Worm (Caenorhabditis elegans) whole organism, mixed stage, embryonic: ENCODE results near the gene dnj-17.
"Not testable (repeated sequence)": the region's sequence is repeated elsewhere in the genome, so short reads cannot be mapped to it uniquely, and the experiment has no call there.

Source experiments
- blmp-1 ChIP-seq: fragments of 150-350 bp; optimal IDR thresholded peaks from 2 replicates; lab custom pipeline; 2014; ENCODE audit warnings: missing biosample characterization, missing genetic modification characterization
- ham-2 ChIP-seq: fragments of 200-800 bp; sonication (Bioruptor generic); optimal IDR thresholded peaks from 2 replicates; lab custom pipeline; 2018; ENCODE audit warnings: mild to moderate bottlenecking, missing genetic modification characterization, missing compliant biosample characterization
- lin-13 ChIP-seq: fragments of 150-350 bp; optimal IDR thresholded peaks from 2 replicates; lab custom pipeline; 2014; ENCODE audit warnings: missing biosample characterization, missing genetic modification characterization
- mls-2 ChIP-seq: sonication (generic microtip); optimal IDR thresholded peaks from 2 replicates; lab custom pipeline; 2016; ENCODE audit warnings: mild to moderate bottlenecking, missing genetic modification characterization, moderate library complexity, missing compliant biosample characterization
- nhr-237 ChIP-seq: fragments of 150-350 bp; optimal IDR thresholded peaks from 2 replicates; lab custom pipeline; 2014; ENCODE audit warnings: missing biosample characterization, missing genetic modification characterization
- nhr-28 ChIP-seq: fragments of 150-350 bp; optimal IDR thresholded peaks from 2 replicates; lab custom pipeline; 2014; ENCODE audit warnings: missing biosample characterization, missing genetic modification characterization
- pha-4 ChIP-seq: fragments of 150-350 bp; optimal IDR thresholded peaks from 2 replicates; lab custom pipeline; 2018; ENCODE audit warnings: missing biosample characterization, missing genetic modification reagents, missing genetic modification characterization
- snpc-4 ChIP-seq: fragments of 150-350 bp; optimal IDR thresholded peaks from 2 replicates; lab custom pipeline; 2014; ENCODE audit warnings: missing biosample characterization, missing genetic modification characterization
- tbx-8 ChIP-seq: fragments of 200-800 bp; sonication (Bioruptor generic); optimal IDR thresholded peaks from 2 replicates; lab custom pipeline; 2018; ENCODE audit warnings: mild to moderate bottlenecking, missing genetic modification characterization, moderate library complexity, missing compliant biosample characterization
- unc-39 ChIP-seq: fragments of 150-350 bp; optimal IDR thresholded peaks from 2 replicates; lab custom pipeline; 2014; ENCODE audit warnings: missing biosample characterization, missing genetic modification characterization
- unc-62 ChIP-seq: fragments of 150-350 bp; optimal IDR thresholded peaks from 2 replicates; lab custom pipeline; 2014; ENCODE audit warnings: missing biosample characterization, missing genetic modification reagents, missing genetic modification characterization
- ztf-11 ChIP-seq: fragments of 150-350 bp; optimal IDR thresholded peaks from 2 replicates; lab custom pipeline; 2014; ENCODE audit warnings: missing biosample characterization, missing genetic modification characterization

- TF ChIP-seq lin-13 (tag; lab: Kevin White, UChicago); unc-39 (tag; lab: Kevin White, UChicago); blmp-1 (tag; lab: Kevin White, UChicago); ztf-11 (tag; lab: Kevin White, UChicago); snpc-4 (tag; lab: Kevin White, UChicago); mls-2 (tag; lab: Kevin White, UChicago); tbx-8 (GFP tag; lab: Kevin White, UChicago); nhr-28 (tag; lab: Kevin White, UChicago); pha-4 (tag; lab: Kevin White, UChicago); unc-62 (GFP tag; lab: Kevin White, UChicago); ham-2 (GFP tag; lab: Kevin White, UChicago); nhr-237 (tag; lab: Kevin White, UChicago): not testable (repeated sequence)
Measured at ce11 chrIII:13401673-13402258, 8.6 kb upstream of the dnj-17 start, which contains the start of the genes srlf-9 and srlf-10.
